Fruit fly (Drosophila melanogaster) whole organism, larva: ENCODE measurements around the gene CG15529.

Experiments used
- noc ChIP-seq: fragments of 200-800 bp; sonication (Bioruptor generic); optimal IDR thresholded peaks from 3 replicates; lab custom pipeline; 2019; ENCODE audit warnings: missing biosample characterization, mild to moderate bottlenecking, missing genetic modification characterization, moderate library complexity

CG15529 gene

DNA sequence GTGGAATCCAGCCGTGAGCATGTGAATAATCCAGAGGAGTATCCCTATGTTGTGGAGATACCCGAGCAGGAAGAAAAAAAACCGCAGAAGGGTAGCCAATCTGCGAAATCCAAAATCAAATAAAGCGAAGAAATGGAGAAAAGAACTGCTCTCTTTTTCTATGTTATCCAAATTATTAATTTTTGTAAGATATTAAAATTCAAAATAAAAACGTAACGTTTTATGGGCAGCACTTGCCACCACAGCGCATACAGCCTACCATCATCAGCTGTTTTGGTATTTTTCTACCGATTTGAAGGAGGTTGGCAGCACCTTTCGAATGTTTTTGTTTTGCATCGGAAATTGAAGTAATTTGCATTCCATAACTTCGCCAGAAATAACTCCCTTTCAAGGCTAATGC lies 28.1 kb downstream of the CG15529 start, which contains the start of gene Bet5:
TSS of gene Bet5 (plus strand) at position 299 of the 400 bp plus-strand sequence.
- no peak for TF ChIP-seq noc (tag; lab: Kevin White, UChicago)

dm6 chr3R:30183872-30184271 lies 32.0 kb downstream of the CG15529 start:
- TF ChIP-seq noc (tag; lab: Kevin White, UChicago), result no peak

dm6 chr3R:30189398-30189797 lies 37.5 kb downstream of the CG15529 start:
- TF ChIP-seq noc (tag; lab: Kevin White, UChicago), result no peak

dm6 chr3R:30189836-30190235 lies 38.0 kb downstream of the CG15529 start:
- TF ChIP-seq noc (tag; lab: Kevin White, UChicago), result peak; percentile 46

- TF ChIP-seq noc (tag; lab: Kevin White, UChicago), result no peak
These were observed 39.2 kb downstream of the CG15529 start, which contains the start of gene CG9747 for dm6 chr3R:30191047-30191446. CG9747 (minus strand) TSS chr3R:30191252.

DNA sequence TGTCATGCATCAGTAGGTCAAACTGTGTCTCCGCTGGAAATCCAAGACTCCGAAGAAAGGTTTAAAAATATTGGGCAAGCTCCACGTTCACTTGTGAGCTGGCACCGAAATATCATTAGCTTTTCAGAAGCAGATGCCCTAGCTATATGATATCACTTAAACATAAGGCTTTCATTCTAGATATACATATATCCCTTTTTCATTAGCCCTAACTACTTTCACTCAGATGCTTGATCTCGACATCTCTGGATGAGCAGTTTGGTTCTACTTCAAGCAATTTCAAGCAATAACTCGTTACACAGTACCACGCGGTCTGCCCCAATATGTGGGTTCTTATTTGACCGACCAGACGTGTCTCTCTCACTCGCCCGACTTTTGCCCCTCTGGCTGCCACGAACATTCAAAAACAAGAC lies 39.6 kb downstream of the CG15529 start:
- no peak for TF ChIP-seq noc (tag; lab: Kevin White, UChicago)

DNA sequence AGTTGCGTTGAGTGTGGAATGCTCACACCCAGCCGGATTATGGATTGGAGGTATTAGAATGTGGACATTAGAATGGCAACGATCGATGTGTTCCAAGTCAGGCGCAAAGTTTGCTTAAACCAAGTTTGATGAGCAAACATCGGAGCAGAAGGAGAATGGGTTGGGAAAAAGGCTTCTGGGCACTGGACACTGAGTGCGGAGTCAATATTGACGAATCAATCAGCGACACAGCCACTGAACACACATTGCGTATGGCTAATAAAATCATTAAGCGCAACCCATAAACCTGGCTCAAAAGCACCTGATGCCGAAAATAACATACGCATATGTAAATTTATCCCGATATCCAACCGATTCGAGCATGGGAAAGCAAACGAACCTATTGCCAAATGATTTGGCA lies 42.0 kb downstream of the CG15529 start:
- TF ChIP-seq noc (tag; lab: Kevin White, UChicago), result no peak

dm6 chr3R:30195606-30196049 lies 43.8 kb downstream of the CG15529 start:
- peak; percentile 72 for TF ChIP-seq noc (tag; lab: Kevin White, UChicago)

DNA sequence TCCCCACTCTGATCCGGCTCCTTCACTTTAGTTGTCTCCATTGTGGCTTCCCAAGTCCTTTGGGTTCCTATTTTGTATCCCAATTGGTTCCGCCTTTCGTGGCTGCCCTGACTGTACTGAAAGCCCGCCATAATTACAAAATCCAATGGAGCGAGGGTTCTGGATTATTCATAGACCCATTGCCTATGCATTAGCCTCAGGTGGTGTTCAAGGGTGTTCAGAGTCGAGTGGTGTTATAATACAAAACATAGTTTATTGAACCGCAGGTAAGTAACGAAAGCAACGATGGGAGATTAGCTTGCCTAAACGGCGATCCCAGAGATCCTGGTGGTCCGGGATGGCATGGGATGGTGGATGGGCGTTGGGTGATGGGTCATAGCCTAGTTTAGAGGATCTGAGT lies 44.3 kb downstream of the CG15529 start, which contains the start of gene CG15531:
TSS of gene CG15531 (minus strand) at position 101 of the 400 bp plus-strand sequence.
- no peak for TF ChIP-seq noc (tag; lab: Kevin White, UChicago)

DNA sequence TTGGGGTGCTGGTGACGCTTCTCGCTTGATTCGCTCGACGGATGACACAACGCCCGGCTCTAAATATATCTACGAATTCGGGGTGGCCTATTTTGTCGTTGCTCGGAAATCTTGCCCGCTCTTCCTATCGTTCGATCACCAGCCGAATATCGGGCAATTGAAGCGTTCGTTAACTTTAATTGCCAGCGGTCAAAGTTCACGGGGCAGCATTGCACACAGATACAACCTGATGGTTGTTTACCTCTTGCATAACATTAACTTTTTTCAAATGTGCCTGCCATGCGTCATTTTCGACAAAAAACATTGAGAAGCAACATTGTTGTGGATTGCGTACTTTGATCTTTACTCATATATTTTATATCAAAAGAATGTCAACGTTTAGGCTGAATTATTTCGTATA lies 45.9 kb downstream of the CG15529 start:
- no peak for TF ChIP-seq noc (tag; lab: Kevin White, UChicago)

DNA sequence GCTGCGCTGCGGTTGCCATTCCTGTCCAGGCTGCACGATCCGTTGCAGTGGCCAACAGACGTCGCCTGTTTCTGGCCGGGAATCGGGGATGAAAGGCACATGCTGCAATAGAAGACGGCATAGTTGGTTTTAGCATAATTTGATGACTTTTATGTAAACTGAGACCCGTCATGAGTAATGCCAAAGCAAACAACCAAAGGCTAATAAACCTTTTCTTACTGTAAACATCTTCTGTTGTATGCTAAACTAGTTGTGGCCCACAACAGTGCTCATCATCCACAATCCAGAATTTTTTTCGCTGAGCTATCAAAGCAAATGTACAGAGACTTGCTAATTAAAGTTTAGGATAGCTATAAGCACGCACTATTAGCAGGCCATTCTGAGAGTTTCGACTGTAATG lies 46.9 kb downstream of the CG15529 start:
- TF ChIP-seq noc (tag; lab: Kevin White, UChicago), result peak; percentile 6

DNA sequence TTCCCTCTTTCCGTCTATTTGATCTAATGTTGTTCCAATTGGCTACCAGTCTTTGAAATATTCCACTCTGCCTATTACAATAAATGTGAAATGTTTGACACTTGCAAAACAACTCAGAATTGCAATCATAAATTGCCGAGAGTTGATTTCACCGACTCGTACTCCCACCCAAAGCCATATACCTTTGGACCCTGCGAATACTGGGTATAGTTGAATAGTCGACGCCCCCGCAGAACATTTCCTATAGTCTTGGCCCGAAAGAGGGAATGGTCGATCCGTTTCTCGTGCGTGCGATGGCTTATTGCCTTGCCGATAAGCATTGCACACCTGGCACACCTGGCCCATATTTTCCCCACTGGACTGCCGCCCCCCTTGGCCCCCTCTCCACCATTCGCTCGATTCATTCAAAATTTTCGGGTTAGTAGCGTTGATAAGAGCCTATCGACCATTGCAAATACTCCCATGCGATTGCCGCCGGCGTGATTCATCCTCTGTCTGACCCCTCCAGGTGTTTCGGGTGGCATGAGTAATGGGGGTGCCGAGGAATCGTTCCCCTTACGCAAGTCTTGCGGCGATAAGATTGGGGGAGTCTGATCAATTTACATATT lies 48.3 kb downstream of the CG15529 start:
- TF ChIP-seq noc (tag; lab: Kevin White, UChicago), result no peak

- no peak for TF ChIP-seq noc (tag; lab: Kevin White, UChicago)
These were observed 49.2 kb downstream of the CG15529 start for dm6 chr3R:30201064-30201463.

- TF ChIP-seq noc (tag; lab: Kevin White, UChicago), result no peak
These were observed 50.9 kb downstream of the CG15529 start, which contains the start of gene CG9743 for dm6 chr3R:30202898-30203103. CG9743 (minus strand) TSS chr3R:30202998.
